ENCODE assay signal across 1 fruit fly cellular context in genomic region chrX:11351351-11351750, dm6.
TF ChIP-seq lines count a peak whose summit lies in the region.

No protein-coding gene starts in this region.

TF ChIP-seq in whole organism, embryonic, 481 proteins besides CTCF, POLR2A, EP300 and RAD21 (continued from another document and continues in another):
- peak; percentile 86 for TF ChIP-seq salm (tag; optimal IDR thresholded peaks at IDR 0.05; lab: Kevin White, UChicago)
- peak; percentile 88 for TF ChIP-seq en (GFP tag; optimal IDR thresholded peaks at IDR 0.05; lab: Kevin White, UChicago)
- TF ChIP-seq CG2199 (GFP tag; IDR thresholded peaks at IDR 0.05; lab: Robert Waterston, UW) = peak; percentile 96
- TF ChIP-seq jing (GFP tag; optimal IDR thresholded peaks at IDR 0.05; lab: Kevin White, UChicago) = peak; percentile 91
- peak; percentile 90 for TF ChIP-seq shn (GFP tag; optimal IDR thresholded peaks at IDR 0.05; lab: Kevin White, UChicago)
- TF ChIP-seq CG31441 (GFP tag; IDR thresholded peaks at IDR 0.05; lab: Robert Waterston, UW) = peak; percentile 86
- peak; percentile 99 for TF ChIP-seq Med (GFP tag; lab: Kevin White, UChicago)
- no peak for TF ChIP-seq CG42726 (GFP tag; IDR thresholded peaks at IDR 0.05; lab: Robert Waterston, UW; ENCODE audit: partially characterized antibody)
- TF ChIP-seq CG8089 (GFP tag; optimal IDR thresholded peaks at IDR 0.05; lab: Kevin White, UChicago) = peak; percentile 88
- no peak for TF ChIP-seq CG8478 (optimal IDR thresholded peaks at IDR 0.05; lab: Kevin White, UChicago)
- TF ChIP-seq Hr39 (optimal IDR thresholded peaks at IDR 0.05; lab: Kevin White, UChicago) = no peak
- TF ChIP-seq jumu (GFP tag; optimal IDR thresholded peaks at IDR 0.05; lab: Kevin White, UChicago) = peak; percentile 94
- peak; percentile 75 for TF ChIP-seq CG15073 (GFP tag; optimal IDR thresholded peaks at IDR 0.05; lab: Kevin White, UChicago)
- peak; percentile 89 for TF ChIP-seq Lim3 (GFP tag; IDR thresholded peaks at IDR 0.05; lab: Robert Waterston, UW)
- peak; percentile 93 for TF ChIP-seq Nf-YA (GFP tag; IDR thresholded peaks at IDR 0.05; lab: Robert Waterston, UW)
- TF ChIP-seq sisA (GFP tag; IDR thresholded peaks at IDR 0.05; lab: Robert Waterston, UW) = peak; percentile 97
- TF ChIP-seq cg (GFP tag; optimal IDR thresholded peaks at IDR 0.05; lab: Kevin White, UChicago) = peak; percentile 71
- TF ChIP-seq vvl (GFP tag; IDR thresholded peaks at IDR 0.05; lab: Robert Waterston, UW) = peak; percentile 97
- TF ChIP-seq NC2β (GFP tag; optimal IDR thresholded peaks at IDR 0.05; lab: Kevin White, UChicago) = peak; percentile 88
- no peak for TF ChIP-seq h (optimal IDR thresholded peaks at IDR 0.05; lab: Kevin White, UChicago)
- TF ChIP-seq CG8388 (GFP tag; optimal IDR thresholded peaks at IDR 0.05; lab: Kevin White, UChicago) = peak; percentile 87
- TF ChIP-seq lab (GFP tag; optimal IDR thresholded peaks at IDR 0.05; lab: Kevin White, UChicago) = peak; percentile 96
- TF ChIP-seq stwl (tag; optimal IDR thresholded peaks at IDR 0.05; lab: Kevin White, UChicago) = peak; percentile 6
- TF ChIP-seq pan (optimal IDR thresholded peaks at IDR 0.05; lab: Kevin White, UChicago) = no peak
- peak in 1 of 2 experiments; percentile 96 for TF ChIP-seq pan (GFP tag; optimal IDR thresholded peaks at IDR 0.05 in 1 of 2, IDR thresholded peaks at IDR 0.05 in 1 of 2)
- TF ChIP-seq B-H2 (GFP tag; optimal IDR thresholded peaks at IDR 0.05; lab: Kevin White, UChicago) = peak; percentile 74
- TF ChIP-seq Adf1 (GFP tag; IDR thresholded peaks at IDR 0.05; lab: Robert Waterston, UW) = peak; percentile 47
- peak; percentile 90 for TF ChIP-seq CG2875 (GFP tag; optimal IDR thresholded peaks at IDR 0.05; lab: Kevin White, UChicago)
- peak; percentile 87 for TF ChIP-seq sr (GFP tag; IDR thresholded peaks at IDR 0.05; lab: Robert Waterston, UW)
- TF ChIP-seq CG18476 (GFP tag; optimal IDR thresholded peaks at IDR 0.05; lab: Kevin White, UChicago) = peak; percentile 85
- peak; percentile 89 for TF ChIP-seq CG17385 (GFP tag; optimal IDR thresholded peaks at IDR 0.05; lab: Kevin White, UChicago)
- TF ChIP-seq Fer2 (tag; optimal IDR thresholded peaks at IDR 0.05; lab: Kevin White, UChicago) = peak; percentile 79
- no peak for TF ChIP-seq Vsx1 (GFP tag; optimal IDR thresholded peaks at IDR 0.05; lab: Kevin White, UChicago)
- TF ChIP-seq tna (GFP tag; IDR thresholded peaks at IDR 0.05; lab: Robert Waterston, UW; ENCODE audit: partially characterized antibody) = 0 out of 2 replicates have a peak, but pooled peaks have one; percentile 16
- peak; percentile 87 to 93 for TF ChIP-seq chif (GFP tag; optimal IDR thresholded peaks at IDR 0.05; lab: Kevin White, UChicago)
- peak; percentile 87 for TF ChIP-seq CG9215 (GFP tag; IDR thresholded peaks at IDR 0.05; lab: Robert Waterston, UW)
- peak; percentile 67 for TF ChIP-seq Nf-YB (GFP tag; optimal IDR thresholded peaks at IDR 0.05; lab: Kevin White, UChicago)
- TF ChIP-seq CG12659 (GFP tag; optimal IDR thresholded peaks at IDR 0.05; lab: Kevin White, UChicago) = peak; percentile 94
- peak; percentile 95 for TF ChIP-seq CG12219 (GFP tag; optimal IDR thresholded peaks at IDR 0.05; lab: Kevin White, UChicago)
- TF ChIP-seq al (GFP tag; IDR thresholded peaks at IDR 0.05; lab: Robert Waterston, UW) = peak; percentile 89
- peak; percentile 92 for TF ChIP-seq mirr (GFP tag; optimal IDR thresholded peaks at IDR 0.05; lab: Kevin White, UChicago)
- peak; percentile 91 for TF ChIP-seq B-H1 (GFP tag; IDR thresholded peaks at IDR 0.05; lab: Robert Waterston, UW)
- TF ChIP-seq fd102C (GFP tag; optimal IDR thresholded peaks at IDR 0.05; lab: Kevin White, UChicago) = no peak
- no peak for TF ChIP-seq gfzf (GFP tag; optimal IDR thresholded peaks at IDR 0.05; lab: Kevin White, UChicago)
- TF ChIP-seq Asciz (GFP tag; optimal IDR thresholded peaks at IDR 0.05; lab: Kevin White, UChicago) = peak; percentile 86
- peak; percentile 96 for TF ChIP-seq row (GFP tag; IDR thresholded peaks at IDR 0.05; lab: Robert Waterston, UW)
- TF ChIP-seq CG17359 (tag; optimal IDR thresholded peaks at IDR 0.05; lab: Kevin White, UChicago) = peak; percentile 95
- no peak for TF ChIP-seq CG9797 (GFP tag; optimal IDR thresholded peaks at IDR 0.05; lab: Kevin White, UChicago)
- TF ChIP-seq BEAF-32 (GFP tag; optimal IDR thresholded peaks at IDR 0.05; lab: Kevin White, UChicago) = no peak
- no peak for TF ChIP-seq HLH4C (GFP tag; IDR thresholded peaks at IDR 0.05; lab: Robert Waterston, UW; ENCODE audit: partially characterized antibody)
- TF ChIP-seq Fer3 (tag; optimal IDR thresholded peaks at IDR 0.05; lab: Kevin White, UChicago) = peak; percentile 92
- TF ChIP-seq dimm (GFP tag; IDR thresholded peaks at IDR 0.05; lab: Robert Waterston, UW) = peak; percentile 86
- peak; percentile 64 for TF ChIP-seq Deaf1 (tag; optimal IDR thresholded peaks at IDR 0.05; lab: Kevin White, UChicago)
- TF ChIP-seq Hr3 (GFP tag; optimal IDR thresholded peaks at IDR 0.05; lab: Kevin White, UChicago) = peak; percentile 89
- TF ChIP-seq insv (GFP tag; optimal IDR thresholded peaks at IDR 0.05; lab: Kevin White, UChicago) = peak in 1 of 2 experiments; percentile 12
- TF ChIP-seq btn (GFP tag; optimal IDR thresholded peaks at IDR 0.05; lab: Kevin White, UChicago) = peak; percentile 89
- TF ChIP-seq hbn (GFP tag; IDR thresholded peaks at IDR 0.05; lab: Robert Waterston, UW; ENCODE audit: partially characterized antibody) = no peak
- no peak for TF ChIP-seq pfk (GFP tag; optimal IDR thresholded peaks at IDR 0.05; lab: Kevin White, UChicago)
- TF ChIP-seq ewg (GFP tag; optimal IDR thresholded peaks at IDR 0.05; lab: Kevin White, UChicago) = peak; percentile 86
- TF ChIP-seq CG32532 (GFP tag; IDR thresholded peaks at IDR 0.05; lab: Robert Waterston, UW) = peak; percentile 96
- TF ChIP-seq crc (GFP tag; optimal IDR thresholded peaks at IDR 0.05; lab: Kevin White, UChicago) = peak; percentile 87
- peak; percentile 68 for TF ChIP-seq CG3065 (GFP tag; optimal IDR thresholded peaks at IDR 0.05; lab: Kevin White, UChicago)
- peak; percentile 95 for TF ChIP-seq H2.0 (GFP tag; IDR thresholded peaks at IDR 0.05; lab: Robert Waterston, UW)
- TF ChIP-seq CG8359 (GFP tag; optimal IDR thresholded peaks at IDR 0.05; lab: Kevin White, UChicago; ENCODE audit: borderline replicate concordance) = peak; percentile 72
- TF ChIP-seq Mes4 (GFP tag; optimal IDR thresholded peaks at IDR 0.05; lab: Kevin White, UChicago) = peak; percentile 88
- TF ChIP-seq CG14667 (GFP tag; IDR thresholded peaks at IDR 0.05; lab: Robert Waterston, UW) = peak; percentile 92
- TF ChIP-seq inv (GFP tag; IDR thresholded peaks at IDR 0.05; lab: Robert Waterston, UW; ENCODE audit: partially characterized antibody) = no peak
- peak; percentile 81 for TF ChIP-seq sima (GFP tag; optimal IDR thresholded peaks at IDR 0.05; lab: Kevin White, UChicago)
- TF ChIP-seq gem (tag; optimal IDR thresholded peaks at IDR 0.05; lab: Kevin White, UChicago) = peak; percentile 93
- no peak for TF ChIP-seq CG13287 (GFP tag; IDR thresholded peaks at IDR 0.05; lab: Robert Waterston, UW; ENCODE audit: partially characterized antibody)
- peak; percentile 81 for TF ChIP-seq scrt (GFP tag; optimal IDR thresholded peaks at IDR 0.05; lab: Kevin White, UChicago)
- TF ChIP-seq bab2 (GFP tag; optimal IDR thresholded peaks at IDR 0.05; lab: Kevin White, UChicago) = peak; percentile 95
- peak; percentile 91 for TF ChIP-seq CG10543 (GFP tag; optimal IDR thresholded peaks at IDR 0.05; lab: Kevin White, UChicago)
- peak; percentile 34 for TF ChIP-seq grn (GFP tag; optimal IDR thresholded peaks at IDR 0.05; lab: Kevin White, UChicago)
- TF ChIP-seq CG17568 (GFP tag; optimal IDR thresholded peaks at IDR 0.05; lab: Kevin White, UChicago) = no peak
- no peak for TF ChIP-seq sc (optimal IDR thresholded peaks at IDR 0.05; lab: Kevin White, UChicago)
- peak; percentile 74 for TF ChIP-seq sc (GFP tag; optimal IDR thresholded peaks at IDR 0.05; lab: Kevin White, UChicago)
- peak; percentile 79 for TF ChIP-seq Lhr (GFP tag; optimal IDR thresholded peaks at IDR 0.05; lab: Kevin White, UChicago)
- TF ChIP-seq Rx (GFP tag; IDR thresholded peaks at IDR 0.05; lab: Robert Waterston, UW) = peak; percentile 94
- TF ChIP-seq CkIIα-i1 (GFP tag; IDR thresholded peaks at IDR 0.05; lab: Robert Waterston, UW) = peak; percentile 72; the same call in 1 of the 2 replicates
- no peak for TF ChIP-seq hb (GFP tag; IDR thresholded peaks at IDR 0.05; lab: Robert Waterston, UW; ENCODE audit: partially characterized antibody)
- TF ChIP-seq CG2889 (GFP tag; IDR thresholded peaks at IDR 0.05; lab: Robert Waterston, UW) = peak; percentile 86
- TF ChIP-seq CG15011 (GFP tag; optimal IDR thresholded peaks at IDR 0.05; lab: Kevin White, UChicago) = peak; percentile 80
- no peak for TF ChIP-seq corto (GFP tag; optimal IDR thresholded peaks at IDR 0.05; lab: Kevin White, UChicago)
- no peak for TF ChIP-seq ftz-f1 (GFP tag; optimal IDR thresholded peaks at IDR 0.05; lab: Kevin White, UChicago)
- peak; percentile 83 for TF ChIP-seq CG17612 (GFP tag; IDR thresholded peaks at IDR 0.05; lab: Robert Waterston, UW)
- peak; percentile 93 for TF ChIP-seq CG16863 (GFP tag; optimal IDR thresholded peaks at IDR 0.05; lab: Kevin White, UChicago)
- TF ChIP-seq sug (tag; optimal IDR thresholded peaks at IDR 0.05; lab: Kevin White, UChicago) = peak; percentile 82
- peak; percentile 81 for TF ChIP-seq ab (GFP tag; optimal IDR thresholded peaks at IDR 0.05; lab: Kevin White, UChicago)
- TF ChIP-seq D19B (GFP tag; optimal IDR thresholded peaks at IDR 0.05; lab: Kevin White, UChicago) = peak; percentile 76
- TF ChIP-seq gro (GFP tag; optimal IDR thresholded peaks at IDR 0.05; lab: Kevin White, UChicago) = peak; percentile 86
- no peak for TF ChIP-seq Stat92E (GFP tag; optimal IDR thresholded peaks at IDR 0.05; lab: Kevin White, UChicago)
- TF ChIP-seq zen2 (GFP tag; IDR thresholded peaks at IDR 0.05; lab: Robert Waterston, UW; ENCODE audit: partially characterized antibody) = no peak
- TF ChIP-seq CG5180 (GFP tag; optimal IDR thresholded peaks at IDR 0.05; lab: Kevin White, UChicago) = peak; percentile 85
- peak; percentile 54 for TF ChIP-seq sqz (GFP tag; optimal IDR thresholded peaks at IDR 0.05; lab: Kevin White, UChicago)
- TF ChIP-seq CG17361 (GFP tag; IDR thresholded peaks at IDR 0.05; lab: Robert Waterston, UW) = peak; percentile 87
- TF ChIP-seq CG8944 (GFP tag; optimal IDR thresholded peaks at IDR 0.05; lab: Kevin White, UChicago) = peak; percentile 92
- no peak for TF ChIP-seq prd (optimal IDR thresholded peaks at IDR 0.05; lab: Kevin White, UChicago)
- peak; percentile 97 for TF ChIP-seq prd (GFP tag; IDR thresholded peaks at IDR 0.05; lab: Robert Waterston, UW)
- TF ChIP-seq Mad (GFP tag; optimal IDR thresholded peaks at IDR 0.05; lab: Kevin White, UChicago) = peak; percentile 85
- peak; percentile 87 for TF ChIP-seq Usf (GFP tag; optimal IDR thresholded peaks at IDR 0.05; lab: Kevin White, UChicago)
- peak; percentile 90 for TF ChIP-seq pho (GFP tag; optimal IDR thresholded peaks at IDR 0.05; lab: Kevin White, UChicago)
- TF ChIP-seq CG31224 (GFP tag; IDR thresholded peaks at IDR 0.05; lab: Robert Waterston, UW) = peak; percentile 85
- TF ChIP-seq CG3281 (GFP tag; optimal IDR thresholded peaks at IDR 0.05; lab: Kevin White, UChicago) = peak; percentile 89
- peak; percentile 95 for TF ChIP-seq CG5953 (GFP tag; IDR thresholded peaks at IDR 0.05; lab: Robert Waterston, UW)
- 0 out of 2 replicates have a peak, but pooled peaks have one; percentile 32 for TF ChIP-seq Dip2 (GFP tag; IDR thresholded peaks at IDR 0.05; lab: Robert Waterston, UW)
- TF ChIP-seq Mrtf (GFP tag; IDR thresholded peaks at IDR 0.05; lab: Robert Waterston, UW) = peak; percentile 96
- no peak for TF ChIP-seq tll (GFP tag; optimal IDR thresholded peaks at IDR 0.05; lab: Kevin White, UChicago)
- peak; percentile 92 for TF ChIP-seq pum (GFP tag; optimal IDR thresholded peaks at IDR 0.05; lab: Kevin White, UChicago)
- TF ChIP-seq CG31388 (GFP tag; optimal IDR thresholded peaks at IDR 0.05; lab: Kevin White, UChicago) = peak; percentile 83
- no peak for TF ChIP-seq usp (GFP tag; optimal IDR thresholded peaks at IDR 0.05; lab: Kevin White, UChicago)
- peak; percentile 81 for TF ChIP-seq CG12104 (GFP tag; optimal IDR thresholded peaks at IDR 0.05; lab: Kevin White, UChicago)
- TF ChIP-seq CG11085 (GFP tag; IDR thresholded peaks at IDR 0.05; lab: Robert Waterston, UW) = peak; percentile 91
- TF ChIP-seq CG6683 (GFP tag; optimal IDR thresholded peaks at IDR 0.05; lab: Kevin White, UChicago) = peak; percentile 76
- TF ChIP-seq caup (GFP tag; optimal IDR thresholded peaks at IDR 0.05; lab: Kevin White, UChicago; ENCODE audit: severe bottlenecking) = peak; percentile 89
- peak; percentile 97 for TF ChIP-seq CG12769 (tag; optimal IDR thresholded peaks at IDR 0.05; lab: Kevin White, UChicago)
- TF ChIP-seq CG31365 (tag; optimal IDR thresholded peaks at IDR 0.05; lab: Kevin White, UChicago) = peak; percentile 78
- TF ChIP-seq Ravus (GFP tag; IDR thresholded peaks at IDR 0.05; lab: Robert Waterston, UW) = peak; percentile 84
- TF ChIP-seq ATbp (GFP tag; optimal IDR thresholded peaks at IDR 0.05; lab: Kevin White, UChicago) = peak; percentile 93
- TF ChIP-seq CG7786 (GFP tag; optimal IDR thresholded peaks at IDR 0.05; lab: Kevin White, UChicago) = peak; percentile 94
- peak; percentile 96 for TF ChIP-seq seq (GFP tag; IDR thresholded peaks at IDR 0.05; lab: Robert Waterston, UW)
- TF ChIP-seq CG11695 (GFP tag; IDR thresholded peaks at IDR 0.05; lab: Robert Waterston, UW) = peak; percentile 95
- TF ChIP-seq kah (GFP tag; optimal IDR thresholded peaks at IDR 0.05; lab: Kevin White, UChicago) = peak; percentile 86
- TF ChIP-seq dpn (GFP tag; optimal IDR thresholded peaks at IDR 0.05; lab: Kevin White, UChicago) = peak; percentile 94 to 97
- TF ChIP-seq Drgx (GFP tag; IDR thresholded peaks at IDR 0.05; lab: Robert Waterston, UW) = peak; percentile 98
- TF ChIP-seq tap (tag; optimal IDR thresholded peaks at IDR 0.05; lab: Kevin White, UChicago) = peak; percentile 90
- TF ChIP-seq gce (GFP tag; IDR thresholded peaks at IDR 0.05; lab: Robert Waterston, UW) = peak; percentile 93
- TF ChIP-seq NfI (GFP tag; optimal IDR thresholded peaks at IDR 0.05; lab: Kevin White, UChicago) = peak; percentile 95
- peak; percentile 12 for TF ChIP-seq kni (GFP tag; optimal IDR thresholded peaks at IDR 0.05; lab: Kevin White, UChicago)
- TF ChIP-seq HHEX (GFP tag; optimal IDR thresholded peaks at IDR 0.05; lab: Kevin White, UChicago) = peak; percentile 92
- peak; percentile 87 for TF ChIP-seq odd (GFP tag; optimal IDR thresholded peaks at IDR 0.05; lab: Kevin White, UChicago)
- TF ChIP-seq ranshi (GFP tag; IDR thresholded peaks at IDR 0.05; lab: Robert Waterston, UW) = peak; percentile 96
